In the genomic region with DNA sequence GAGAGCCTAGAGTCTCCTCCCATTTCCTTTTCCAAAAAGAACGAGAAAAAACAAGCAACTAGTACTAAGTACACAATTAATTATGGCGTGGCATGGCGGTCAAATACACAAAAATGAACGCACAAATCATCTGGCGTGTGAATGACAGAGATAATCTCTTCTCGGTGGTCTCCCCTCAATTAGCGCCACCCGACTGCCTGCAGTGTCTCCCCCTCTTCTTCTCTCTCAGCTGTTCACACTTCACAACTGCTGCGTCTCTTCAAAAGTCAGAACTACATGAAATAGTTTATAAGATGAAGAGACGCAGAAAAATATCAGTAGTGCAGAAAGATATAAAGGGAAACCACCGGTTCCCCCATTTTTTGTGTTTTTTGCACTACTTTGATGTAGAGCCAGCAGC, we compare ENCODE assay signal across 4 worm cellular contexts.
A peak's percentile ranks its signal among the peaks of the same experiment; 100 is the strongest.
TF ChIP-seq lines count a peak whose summit lies in the region.

No protein-coding gene starts in this region.

TF ChIP-seq in whole organism, L2 larva, 48 proteins besides CTCF, POLR2A, EP300 and RAD21 (continued from another document):
- TF ChIP-seq unc-39 (tag; optimal IDR thresholded peaks at IDR 0.05; lab: Kevin White, UChicago) (no peak), aly-2 (tag; optimal IDR thresholded peaks at IDR 0.05; lab: Kevin White, UChicago) (no peak), sma-9 (GFP tag; optimal IDR thresholded peaks at IDR 0.05; lab: Kevin White, UChicago) (peak; percentile 94), sma-9 (tag; optimal IDR thresholded peaks at IDR 0.05; lab: Kevin White, UChicago) (no peak), nhr-23 (tag; optimal IDR thresholded peaks at IDR 0.05; lab: Kevin White, UChicago) (no peak), sma-3 (GFP tag; optimal IDR thresholded peaks at IDR 0.05; lab: Kevin White, UChicago) (peak; percentile 72), F13H6.1 (tag; optimal IDR thresholded peaks at IDR 0.05; lab: Kevin White, UChicago) (peak; percentile 87), fos-1 (tag; optimal IDR thresholded peaks at IDR 0.05; lab: Kevin White, UChicago) (peak; percentile 39), unc-62 (GFP tag; optimal IDR thresholded peaks at IDR 0.05; lab: Kevin White, UChicago) (no peak), ceh-82 (tag; optimal IDR thresholded peaks at IDR 0.05; lab: Kevin White, UChicago) (no peak), ceh-16 (tag; optimal IDR thresholded peaks at IDR 0.05; lab: Kevin White, UChicago) (peak; percentile 98), sem-4 (tag; optimal IDR thresholded peaks at IDR 0.05; lab: Kevin White, UChicago) (peak; percentile 76), mdl-1 (tag; optimal IDR thresholded peaks at IDR 0.05; lab: Kevin White, UChicago) (peak; percentile 13 to 14), dmd-4 (tag; optimal IDR thresholded peaks at IDR 0.05; lab: Kevin White, UChicago) (no peak), nhr-11 (tag; optimal IDR thresholded peaks at IDR 0.05; lab: Kevin White, UChicago) (no peak), elt-3 (tag; optimal IDR thresholded peaks at IDR 0.05; lab: Kevin White, UChicago) (no peak)

TF ChIP-seq in whole organism, L4 larva, 104 proteins besides CTCF, POLR2A, EP300 and RAD21 (continued from another document):
- TF ChIP-seq mep-1 (tag; optimal IDR thresholded peaks at IDR 0.05; lab: Kevin White, UChicago) (peak; percentile 62), mdl-1 (tag; optimal IDR thresholded peaks at IDR 0.05; lab: Kevin White, UChicago) (peak; percentile 46 to 82), daf-16 (GFP tag; optimal IDR thresholded peaks at IDR 0.05; lab: Kevin White, UChicago) (no peak), daf-16 (tag; optimal IDR thresholded peaks at IDR 0.05; lab: Kevin White, UChicago) (peak; percentile 23), hmg-1.1 (GFP tag; IDR thresholded peaks at IDR 0.05; lab: Robert Waterston, UW) (peak; percentile 54; the same call in 1 of the 2 replicates), hlh-30 (tag; optimal IDR thresholded peaks at IDR 0.05; lab: Kevin White, UChicago; ENCODE audit: insufficient read depth) (peak; percentile 68), ctbp-1 (GFP tag; IDR thresholded peaks at IDR 0.05; lab: Robert Waterston, UW) (peak; percentile 43; the same call in 1 of the 2 replicates), nhr-25 (tag; optimal IDR thresholded peaks at IDR 0.05; lab: Kevin White, UChicago; ENCODE audit: borderline replicate concordance, insufficient read depth) (no peak), zag-1 (tag; optimal IDR thresholded peaks at IDR 0.05; lab: Kevin White, UChicago) (no peak)

TF ChIP-seq in whole organism, late embryonic, 69 proteins besides CTCF, POLR2A, EP300 and RAD21 (continued from another document):
- TF ChIP-seq fkh-10 (GFP tag; optimal IDR thresholded peaks at IDR 0.05; lab: Kevin White, UChicago) (no peak), ama-1 (optimal IDR thresholded peaks at IDR 0.05; lab: Kevin White, UChicago) (no peak), mec-3 (tag; optimal IDR thresholded peaks at IDR 0.05; lab: Kevin White, UChicago; ENCODE audit: borderline replicate concordance) (no peak), ref-2 (tag; optimal IDR thresholded peaks at IDR 0.05; lab: Kevin White, UChicago) (peak; percentile 62), npax-4 (tag; optimal IDR thresholded peaks at IDR 0.05; lab: Kevin White, UChicago) (no peak), pax-1 (tag; optimal IDR thresholded peaks at IDR 0.05; lab: Kevin White, UChicago) (no peak), unc-86 (tag; optimal IDR thresholded peaks at IDR 0.05; lab: Kevin White, UChicago) (no peak), ets-4 (tag; optimal IDR thresholded peaks at IDR 0.05; lab: Kevin White, UChicago) (no peak), rnt-1 (tag; optimal IDR thresholded peaks at IDR 0.05; lab: Kevin White, UChicago) (peak; percentile 77), fkh-6 (tag; optimal IDR thresholded peaks at IDR 0.05; lab: Kevin White, UChicago) (no peak), unc-55 (GFP tag; optimal IDR thresholded peaks at IDR 0.05; lab: Kevin White, UChicago) (peak; percentile 87), zip-5 (tag; optimal IDR thresholded peaks at IDR 0.05; lab: Kevin White, UChicago) (no peak), lin-11 (tag; optimal IDR thresholded peaks at IDR 0.05; lab: Kevin White, UChicago) (no peak), sdc-2 (tag; optimal IDR thresholded peaks at IDR 0.05; lab: Kevin White, UChicago) (no peak), ztf-16 (tag; optimal IDR thresholded peaks at IDR 0.05; lab: Kevin White, UChicago) (no peak), nhr-232 (tag; optimal IDR thresholded peaks at IDR 0.05; lab: Kevin White, UChicago) (no peak), syd-9 (tag; optimal IDR thresholded peaks at IDR 0.05; lab: Kevin White, UChicago) (no peak), hlh-30 (tag; optimal IDR thresholded peaks at IDR 0.05; lab: Kevin White, UChicago; ENCODE audit: insufficient read depth) (no peak), elt-4 (tag; optimal IDR thresholded peaks at IDR 0.05; lab: Kevin White, UChicago) (no peak), F13H6.1 (tag; optimal IDR thresholded peaks at IDR 0.05; lab: Kevin White, UChicago) (peak; percentile 20), hlh-8 (tag; optimal IDR thresholded peaks at IDR 0.05; lab: Kevin White, UChicago) (no peak), eyg-1 (tag; optimal IDR thresholded peaks at IDR 0.05; lab: Kevin White, UChicago) (no peak), ceh-30 (tag; optimal IDR thresholded peaks at IDR 0.05; lab: Kevin White, UChicago) (no peak), ceh-19 (GFP tag; optimal IDR thresholded peaks at IDR 0.05; lab: Kevin White, UChicago) (peak; percentile 21), pha-2 (tag; optimal IDR thresholded peaks at IDR 0.05; lab: Kevin White, UChicago) (no peak), pat-9 (tag; optimal IDR thresholded peaks at IDR 0.05; lab: Kevin White, UChicago) (no peak), hlh-13 (GFP tag; optimal IDR thresholded peaks at IDR 0.05; lab: Kevin White, UChicago) (no peak), nhr-11 (tag; optimal IDR thresholded peaks at IDR 0.05; lab: Kevin White, UChicago) (no peak), pag-3 (tag; optimal IDR thresholded peaks at IDR 0.05; lab: Kevin White, UChicago; ENCODE audit: borderline replicate concordance) (no peak), madf-2 (tag; optimal IDR thresholded peaks at IDR 0.05; lab: Kevin White, UChicago) (no peak), che-1 (tag; optimal IDR thresholded peaks at IDR 0.05; lab: Kevin White, UChicago) (no peak), ahr-1 (tag; optimal IDR thresholded peaks at IDR 0.05; lab: Kevin White, UChicago) (no peak), tbx-2 (tag; optimal IDR thresholded peaks at IDR 0.05; lab: Kevin White, UChicago) (peak; percentile 81), ceh-48 (tag; optimal IDR thresholded peaks at IDR 0.05; lab: Kevin White, UChicago) (no peak), gmeb-2 (tag; optimal IDR thresholded peaks at IDR 0.05; lab: Kevin White, UChicago) (no peak), pros-1 (tag; optimal IDR thresholded peaks at IDR 0.05; lab: Kevin White, UChicago) (peak; percentile 15), ceh-22 (tag; optimal IDR thresholded peaks at IDR 0.05; lab: Kevin White, UChicago) (no peak)

TF ChIP-seq in whole organism, mixed stage, embryonic, 35 proteins besides CTCF, POLR2A, EP300 and RAD21 (continued from another document):
- TF ChIP-seq unc-39 (tag; optimal IDR thresholded peaks at IDR 0.05; lab: Kevin White, UChicago) (no peak), lsy-2 (tag; optimal IDR thresholded peaks at IDR 0.05; lab: Kevin White, UChicago) (no peak), mls-2 (tag; optimal IDR thresholded peaks at IDR 0.05; lab: Kevin White, UChicago) (peak; percentile 68), nhr-2 (tag; optimal IDR thresholded peaks at IDR 0.05; lab: Kevin White, UChicago) (peak; percentile 67), elt-3 (tag; optimal IDR thresholded peaks at IDR 0.05; lab: Kevin White, UChicago) (no peak), ztf-11 (tag; optimal IDR thresholded peaks at IDR 0.05; lab: Kevin White, UChicago) (no peak), ceh-39 (tag; optimal IDR thresholded peaks at IDR 0.05; lab: Kevin White, UChicago) (no peak), flh-1 (GFP tag; optimal IDR thresholded peaks at IDR 0.05; lab: Kevin White, UChicago) (no peak)
